Worm (Caenorhabditis elegans) whole organism, young adult: ENCODE data around the gene sulp-5.
A peak's percentile ranks its signal among the peaks of the same experiment; 100 is the strongest.

Experiments
- B0336.3 ChIP-seq: fragments of 200-800 bp; sonication (Bioruptor generic); IDR thresholded peaks from 2 replicates; pipeline ENCODE4 v1.3.6; 2022; ENCODE audit warnings: missing genetic modification characterization, missing compliant biosample characterization
- C06A6.2 ChIP-seq: fragments of 200-800 bp; sonication (Bioruptor generic); conservative IDR thresholded peaks from 2 replicates; pipeline ENCODE4 v1.3.6; 2022; ENCODE audit warnings: missing genetic modification characterization, missing compliant biosample characterization
- F33H1.4 ChIP-seq: fragments of 200-800 bp; sonication (Bioruptor generic); IDR thresholded peaks from 2 replicates; pipeline ENCODE4 v1.3.6; 2022; ENCODE audit warnings: missing genetic modification reagents, missing genetic modification characterization, missing compliant biosample characterization
- F57A8.1 ChIP-seq: fragments of 200-800 bp; sonication (Bioruptor generic); optimal IDR thresholded peaks from 2 replicates; lab custom pipeline; 2018; ENCODE audit warnings: mild to moderate bottlenecking, missing genetic modification characterization, moderate library complexity, missing compliant biosample characterization
- T26A5.8 ChIP-seq: sonication (generic microtip); optimal IDR thresholded peaks from 2 replicates; lab custom pipeline; 2016; ENCODE audit warnings: missing genetic modification characterization, missing compliant biosample characterization
- Y53F4B.3 ChIP-seq: fragments of 200-800 bp; sonication (Bioruptor generic); IDR thresholded peaks from 2 replicates; pipeline ENCODE4 v1.3.6; 2022; ENCODE audit warnings: missing genetic modification reagents, missing genetic modification characterization, missing compliant biosample characterization
- Y79H2A.3 ChIP-seq: fragments of 200-800 bp; sonication (Bioruptor generic); conservative IDR thresholded peaks from 2 replicates; pipeline ENCODE4 v1.3.6; 2022; ENCODE audit warnings: missing genetic modification reagents, missing genetic modification characterization, missing compliant biosample characterization
- Y95B8A.8 ChIP-seq: fragments of 200-800 bp; sonication (Bioruptor generic); IDR thresholded peaks from 2 replicates; pipeline ENCODE4 v1.3.6; 2022; ENCODE audit warnings: missing genetic modification reagents, missing genetic modification characterization, missing compliant biosample characterization
- aptf-2 ChIP-seq: fragments of 200-800 bp; sonication (Bioruptor generic); conservative IDR thresholded peaks from 2 replicates; pipeline ENCODE4 v1.3.6; 2022; ENCODE audit warnings: missing genetic modification reagents, missing genetic modification characterization, missing compliant biosample characterization
- attf-3 ChIP-seq: fragments of 200-800 bp; sonication (Bioruptor generic); conservative IDR thresholded peaks from 2 replicates; pipeline ENCODE4 v1.3.6; 2022; ENCODE audit warnings: missing genetic modification reagents, missing genetic modification characterization, missing compliant biosample characterization
- attf-6 ChIP-seq: fragments of 200-800 bp; sonication (Bioruptor generic); IDR thresholded peaks from 2 replicates; pipeline ENCODE4 v1.3.6; 2022; ENCODE audit warnings: missing genetic modification reagents, missing genetic modification characterization, missing compliant biosample characterization
- bed-2 ChIP-seq: fragments of 200-800 bp; sonication (Bioruptor generic); IDR thresholded peaks from 2 replicates; pipeline ENCODE4 v1.3.6; 2022; ENCODE audit warnings: missing genetic modification reagents, missing genetic modification characterization, missing compliant biosample characterization
- ceh-91 ChIP-seq: fragments of 200-800 bp; sonication (Bioruptor generic); IDR thresholded peaks from 2 replicates; pipeline ENCODE4 v1.3.6; 2022; ENCODE audit warnings: missing genetic modification reagents, missing genetic modification characterization, missing compliant biosample characterization
- die-1 ChIP-seq: sonication (generic microtip); optimal IDR thresholded peaks from 2 replicates; lab custom pipeline; 2016; ENCODE audit warnings: missing genotype, mild to moderate bottlenecking, missing genetic modification characterization, missing compliant biosample characterization
- dox-1 ChIP-seq: fragments of 200-800 bp; sonication (Bioruptor generic); IDR thresholded peaks from 2 replicates; pipeline ENCODE4 v1.3.6; 2022; ENCODE audit warnings: missing genetic modification reagents, missing genetic modification characterization, missing compliant biosample characterization
- efl-1 ChIP-seq: fragments of 150-350 bp; optimal IDR thresholded peaks from 2 replicates; lab custom pipeline; 2014; ENCODE audit warnings: missing biosample characterization, missing genetic modification reagents, missing genetic modification characterization
- ekl-4 ChIP-seq: fragments of 200-800 bp; sonication (Bioruptor generic); IDR thresholded peaks from 2 replicates; pipeline ENCODE4 v1.3.6; 2022; ENCODE audit warnings: missing genetic modification reagents, missing genetic modification characterization, missing compliant biosample characterization
- ets-4 ChIP-seq: fragments of 200-800 bp; sonication (Bioruptor generic); optimal IDR thresholded peaks from 2 replicates; lab custom pipeline; 2018; ENCODE audit warnings: mild to moderate bottlenecking, missing genetic modification characterization, missing compliant biosample characterization
- hmg-20 ChIP-seq: fragments of 200-800 bp; sonication (Bioruptor generic); IDR thresholded peaks from 2 replicates; pipeline ENCODE4 v1.3.6; 2022; ENCODE audit warnings: missing genetic modification reagents, missing genetic modification characterization, missing compliant biosample characterization
- lag-1 ChIP-seq: fragments of 200-800 bp; sonication (Bioruptor generic); IDR thresholded peaks from 2 replicates; pipeline ENCODE4 v1.3.6; 2022; ENCODE audit warnings: missing genetic modification reagents, missing genetic modification characterization, missing compliant biosample characterization
- lin-35 ChIP-seq, 3 experiments: fragments of 150-350 bp in 2 of 3; sonication (generic microtip) in 1 of 3; optimal IDR thresholded peaks; 2 replicates each; lab custom pipeline; 2014 to 2018; ENCODE audit warnings: missing biosample characterization in 3 of 3, missing genetic modification characterization in 3 of 3, missing genetic modification reagents in 3 of 3
- lin-40 ChIP-seq: sonication (generic microtip); optimal IDR thresholded peaks from 2 replicates; lab custom pipeline; 2016; ENCODE audit warnings: missing genetic modification characterization, mild to moderate bottlenecking, missing compliant biosample characterization, missing genotype, missing genetic modification reagents
- lsl-1 ChIP-seq: fragments of 200-800 bp; sonication (Bioruptor generic); optimal IDR thresholded peaks from 2 replicates; lab custom pipeline; 2018; ENCODE audit warnings: mild to moderate bottlenecking, missing genetic modification characterization, moderate library complexity, missing compliant biosample characterization
- madf-10 ChIP-seq: sonication (generic microtip); optimal IDR thresholded peaks from 2 replicates; lab custom pipeline; 2016; ENCODE audit warnings: mild to moderate bottlenecking, missing genetic modification characterization, missing compliant biosample characterization
- mcd-1 ChIP-seq: fragments of 200-800 bp; sonication (Bioruptor generic); IDR thresholded peaks from 2 replicates; pipeline ENCODE4 v1.3.6; 2022; ENCODE audit warnings: missing genetic modification reagents, missing genetic modification characterization, missing compliant biosample characterization
- mel-28 ChIP-seq: sonication (generic microtip); optimal IDR thresholded peaks from 2 replicates; lab custom pipeline; 2016; ENCODE audit warnings: borderline replicate concordance, mild to moderate bottlenecking, missing genetic modification characterization, missing compliant biosample characterization
- nfya-2 ChIP-seq: fragments of 200-800 bp; sonication (Bioruptor generic); IDR thresholded peaks from 2 replicates; pipeline ENCODE4 v1.3.6; 2022; ENCODE audit warnings: missing genetic modification reagents, missing genetic modification characterization, missing compliant biosample characterization
- nhr-90 ChIP-seq: sonication (generic microtip); optimal IDR thresholded peaks from 2 replicates; lab custom pipeline; 2016; ENCODE audit warnings: missing genotype, mild to moderate bottlenecking, missing genetic modification characterization, missing compliant biosample characterization
- rcor-1 ChIP-seq: fragments of 200-800 bp; sonication (Bioruptor generic); IDR thresholded peaks from 2 replicates; pipeline ENCODE4 v1.3.6; 2022; ENCODE audit warnings: missing genetic modification reagents, missing genetic modification characterization, missing compliant biosample characterization
- snpc-4 ChIP-seq, 5 experiments: fragments of 150-350 bp in 1 of 5; sonication (generic microtip) in 4 of 5; optimal IDR thresholded peaks; 2 replicates each; lab custom pipeline; 2014 to 2018; ENCODE audit warnings: missing genetic modification characterization in 5 of 5, missing biosample characterization in 3 of 5, antibody characterized with exemption in 2 of 5, mild to moderate bottlenecking in 2 of 5, missing compliant biosample characterization in 2 of 5, missing genotype in 2 of 5, moderate library complexity in 2 of 5, missing genetic modification reagents in 1 of 5
- somi-1 ChIP-seq: fragments of 200-800 bp; sonication (Bioruptor generic); optimal IDR thresholded peaks from 2 replicates; lab custom pipeline; 2018; ENCODE audit warnings: mild to moderate bottlenecking, missing genetic modification characterization, missing compliant biosample characterization
- unc-130 ChIP-seq: sonication (generic microtip); optimal IDR thresholded peaks from 2 replicates; lab custom pipeline; 2016; ENCODE audit warnings: missing genetic modification reagents, missing genetic modification characterization, missing compliant biosample characterization
- zim-3 ChIP-seq: sonication (generic microtip); optimal IDR thresholded peaks from 2 replicates; lab custom pipeline; 2017; ENCODE audit warnings: mild to moderate bottlenecking, missing genetic modification characterization, moderate library complexity, missing compliant biosample characterization
- ztf-22 ChIP-seq: fragments of 200-800 bp; sonication (Bioruptor generic); optimal IDR thresholded peaks from 2 replicates; lab custom pipeline; 2018; ENCODE audit warnings: mild to moderate bottlenecking, missing genetic modification characterization, moderate library complexity, missing compliant biosample characterization
- ztf-25 ChIP-seq: fragments of 200-800 bp; sonication (Bioruptor generic); IDR thresholded peaks from 2 replicates; pipeline ENCODE4 v1.3.6; 2022; ENCODE audit warnings: missing genetic modification reagents, missing genetic modification characterization, missing compliant biosample characterization
- ztf-28 ChIP-seq: fragments of 200-800 bp; sonication (Bioruptor generic); IDR thresholded peaks from 2 replicates; pipeline ENCODE4 v1.3.6; 2022; ENCODE audit warnings: missing genetic modification reagents, missing genetic modification characterization, missing compliant biosample characterization

Gene sulp-5

DNA sequence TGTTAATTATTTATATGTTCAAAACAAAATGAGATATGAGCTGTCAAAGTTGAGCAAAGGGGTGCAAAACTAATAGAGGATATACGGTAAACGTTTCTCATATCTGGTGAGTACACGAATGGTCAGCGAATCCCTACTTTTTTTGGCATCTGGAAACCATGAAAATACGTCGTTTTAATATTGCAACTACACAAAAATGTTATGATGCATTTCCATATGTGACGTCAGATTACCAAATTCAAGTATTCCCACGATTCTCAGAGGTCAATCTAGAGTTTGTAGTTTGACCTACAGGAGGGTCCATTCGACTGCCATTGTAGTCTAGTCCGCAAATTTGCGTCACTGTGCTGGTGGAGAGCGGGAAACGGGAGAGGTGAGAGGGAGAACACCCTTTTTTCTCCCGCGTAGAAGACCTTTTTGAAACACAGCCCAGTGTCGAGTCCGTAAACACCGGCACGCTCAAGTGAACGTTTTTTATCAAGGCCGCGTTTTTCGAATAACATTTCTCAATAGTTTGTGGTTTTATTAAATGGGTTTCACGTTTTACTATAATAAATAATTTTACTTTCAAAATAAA is 16.6 kb downstream of the sulp-5 start (continued):
- TF ChIP-seq lsl-1 (no peak), bed-2 (GFP tag; lab: Robert Waterston, UW) (0 out of 2 replicates have a peak, but pooled peaks have one; percentile 14), nhr-90 (no peak), ekl-4 (GFP tag; lab: Robert Waterston, UW) (no peak), snpc-4 (GFP tag; optimal IDR thresholded peaks at IDR 0.05; lab: Kevin White, UChicago) (no peak), snpc-4 (tag; optimal IDR thresholded peaks at IDR 0.05; lab: Kevin White, UChicago) (no peak), ets-4 (GFP tag; lab: Kevin White, UChicago) (no peak), ztf-25 (GFP tag; lab: Robert Waterston, UW) (no peak), efl-1 (GFP tag; lab: Kevin White, UChicago) (peak; percentile 91), zim-3 (no peak), Y95B8A.8 (GFP tag; lab: Robert Waterston, UW) (no peak), Y79H2A.3 (GFP tag; lab: Robert Waterston, UW) (no peak), nfya-2 (GFP tag; lab: Robert Waterston, UW) (no peak), lin-35 (GFP tag; optimal IDR thresholded peaks at IDR 0.05; lab: Kevin White, UChicago) (peak in 1 of 3 experiments; percentile 32), Y53F4B.3 (GFP tag; lab: Robert Waterston, UW) (no peak), mcd-1 (GFP tag; lab: Robert Waterston, UW) (peak; percentile 48; the same call in 1 of the 2 replicates), ztf-28 (GFP tag; lab: Robert Waterston, UW) (0 out of 2 replicates have a peak, but pooled peaks have one; percentile 39), ztf-22 (GFP tag; lab: Kevin White, UChicago) (no peak), somi-1 (GFP tag; lab: Kevin White, UChicago) (no peak), lag-1 (GFP tag; lab: Robert Waterston, UW) (no peak), hmg-20 (no peak), mel-28 (tag; lab: Kevin White, UChicago) (no peak), attf-3 (GFP tag; lab: Robert Waterston, UW) (no peak), lin-40 (tag; lab: Kevin White, UChicago) (no peak), F33H1.4 (GFP tag; lab: Robert Waterston, UW) (no peak), F57A8.1 (no peak), aptf-2 (GFP tag; lab: Robert Waterston, UW) (0 out of 2 replicates have a peak, but pooled peaks have one; percentile 17), rcor-1 (GFP tag; lab: Robert Waterston, UW) (no peak), die-1 (no peak), dox-1 (GFP tag; lab: Robert Waterston, UW) (peak; percentile 74; the same call in 1 of the 2 replicates), attf-6 (no peak)
- TF ChIP-seq, all 124 proteins: peak for 21

- TF ChIP-seq madf-10 (no peak), mel-28 (tag; lab: Kevin White, UChicago) (no peak), unc-130 (no peak), T26A5.8 (tag; lab: Kevin White, UChicago) (no peak), ceh-91 (GFP tag; lab: Robert Waterston, UW) (no peak), B0336.3 (GFP tag; lab: Robert Waterston, UW) (no peak), C06A6.2 (GFP tag; lab: Robert Waterston, UW) (no peak), Y95B8A.8 (GFP tag; lab: Robert Waterston, UW) (no peak)
- TF ChIP-seq, all 124 proteins: peak for 0
These were observed 17.8 kb downstream of the sulp-5 start for ce11 chrV:11897604-11898003.
